Fruit fly (Drosophila melanogaster) whole organism, embryonic: ENCODE measurements around the gene CG15404.
A peak's percentile ranks its signal among the peaks of the same experiment; 100 is the strongest.

ENCODE experiments used
- ATbp ChIP-seq: fragments of 200-800 bp; sonication (Bioruptor generic); optimal IDR thresholded peaks from 2 replicates; lab custom pipeline; 2017; ENCODE audit warnings: missing biosample characterization, mild to moderate bottlenecking, missing genetic modification characterization, missing genetic modification reagents
- Adf1 ChIP-seq: fragments of 200-800 bp; sonication (Bioruptor generic); IDR thresholded peaks from 2 replicates; pipeline ENCODE4 v1.3.6; 2022; ENCODE audit warnings: missing biosample characterization, missing genetic modification characterization
- Aef1 ChIP-seq: fragments of 200-800 bp; sonication (Bioruptor generic); IDR thresholded peaks from 3 replicates; pipeline ENCODE4 v1.3.6; 2022; ENCODE audit warnings: missing biosample characterization, missing genetic modification characterization
- Atf3 ChIP-seq: fragments of 200-800 bp; sonication (Bioruptor generic); optimal IDR thresholded peaks from 3 replicates; lab custom pipeline; 2016; ENCODE audit warnings: missing biosample characterization, missing genetic modification characterization
- B-H1 ChIP-seq: fragments of 200-800 bp; sonication (Bioruptor generic); IDR thresholded peaks from 3 replicates; pipeline ENCODE4 v1.3.6; 2022; ENCODE audit warnings: missing biosample characterization, missing genetic modification characterization
- Blimp-1 ChIP-seq: fragments of 200-800 bp; sonication (Bioruptor generic); optimal IDR thresholded peaks from 3 replicates; lab custom pipeline; 2018; ENCODE audit warnings: missing biosample characterization, missing genetic modification characterization, mild to moderate bottlenecking, moderate library complexity, missing genetic modification reagents
- Bteb2 ChIP-seq: fragments of 200-800 bp; sonication (Bioruptor generic); optimal IDR thresholded peaks from 2 replicates; lab custom pipeline; 2016; ENCODE audit warnings: missing biosample characterization, missing genetic modification characterization
- CG10543 ChIP-seq: fragments of 200-800 bp; sonication (Bioruptor generic); optimal IDR thresholded peaks from 3 replicates; lab custom pipeline; 2017; ENCODE audit warnings: missing biosample characterization, mild to moderate bottlenecking, missing genetic modification characterization, moderate library complexity
- CG10654 ChIP-seq: fragments of 200-800 bp; sonication (Bioruptor generic); optimal IDR thresholded peaks from 2 replicates; lab custom pipeline; 2016; ENCODE audit warnings: missing biosample characterization, missing genetic modification characterization
- CG10979 ChIP-seq: fragments of 200-800 bp; sonication (Bioruptor generic); optimal IDR thresholded peaks from 2 replicates; lab custom pipeline; 2018; ENCODE audit warnings: missing biosample characterization, mild to moderate bottlenecking, missing genetic modification characterization, moderate library complexity
- CG11398 ChIP-seq: fragments of 200-800 bp; sonication (Bioruptor generic); optimal IDR thresholded peaks from 2 replicates; lab custom pipeline; 2016; ENCODE audit warnings: missing biosample characterization, missing genetic modification characterization
- CG12659 ChIP-seq: fragments of 200-800 bp; sonication (Bioruptor generic); optimal IDR thresholded peaks from 3 replicates; lab custom pipeline; 2017; ENCODE audit warnings: mild to moderate bottlenecking, missing biosample characterization, missing genetic modification reagents, missing genetic modification characterization
- CG14441 ChIP-seq: fragments of 200-800 bp; sonication (Bioruptor generic); IDR thresholded peaks from 2 replicates; pipeline ENCODE4 v1.3.6; 2022; ENCODE audit warnings: missing biosample characterization, missing genetic modification characterization
- CG16815 ChIP-seq: fragments of 200-800 bp; sonication (Bioruptor generic); optimal IDR thresholded peaks from 3 replicates; lab custom pipeline; 2017; ENCODE audit warnings: missing biosample characterization, mild to moderate bottlenecking, missing genetic modification characterization
- CG17568 ChIP-seq: fragments of 200-800 bp; sonication (Bioruptor generic); optimal IDR thresholded peaks from 2 replicates; lab custom pipeline; 2018; ENCODE audit warnings: missing biosample characterization, mild to moderate bottlenecking, missing genetic modification characterization, moderate library complexity
- CG18262 ChIP-seq: fragments of 200-800 bp; optimal IDR thresholded peaks from 3 replicates; lab custom pipeline; 2019; ENCODE audit warnings: missing biosample characterization, mild to moderate bottlenecking, missing genetic modification characterization, moderate library complexity
- CG2678 ChIP-seq: fragments of 200-800 bp; sonication (Bioruptor generic); optimal IDR thresholded peaks from 3 replicates; lab custom pipeline; 2019; ENCODE audit warnings: missing biosample characterization, mild to moderate bottlenecking, missing genetic modification characterization, moderate library complexity
- CG2712 ChIP-seq: fragments of 200-800 bp; optimal IDR thresholded peaks from 3 replicates; lab custom pipeline; 2019; ENCODE audit warnings: missing biosample characterization, mild to moderate bottlenecking, missing genetic modification characterization, moderate library complexity
- CG31224 ChIP-seq: fragments of 200-800 bp; sonication (Bioruptor generic); IDR thresholded peaks from 2 replicates; pipeline ENCODE4 v1.3.6; 2022; ENCODE audit warnings: missing biosample characterization, missing genetic modification characterization
- CG3407 ChIP-seq: fragments of 200-800 bp; sonication (Bioruptor generic); optimal IDR thresholded peaks from 2 replicates; lab custom pipeline; 2018; ENCODE audit warnings: missing biosample characterization, mild to moderate bottlenecking, missing genetic modification characterization
- CG5180 ChIP-seq: fragments of 200-800 bp; sonication (Bioruptor generic); optimal IDR thresholded peaks from 3 replicates; lab custom pipeline; 2017; ENCODE audit warnings: missing biosample characterization, missing genetic modification characterization, mild to moderate bottlenecking, moderate library complexity, missing genetic modification reagents
- CG6654 ChIP-seq: fragments of 200-800 bp; sonication (Bioruptor generic); optimal IDR thresholded peaks from 2 replicates; lab custom pipeline; 2017; ENCODE audit warnings: missing biosample characterization, mild to moderate bottlenecking, missing genetic modification characterization
- CG6813 ChIP-seq: fragments of 200-800 bp; sonication (Bioruptor generic); optimal IDR thresholded peaks from 2 replicates; lab custom pipeline; 2017; ENCODE audit warnings: missing biosample characterization, missing genetic modification characterization, mild to moderate bottlenecking, moderate library complexity, missing genetic modification reagents
- CG8281 ChIP-seq: fragments of 200-800 bp; sonication (Bioruptor generic); optimal IDR thresholded peaks from 2 replicates; lab custom pipeline; 2018; ENCODE audit warnings: missing biosample characterization, mild to moderate bottlenecking, missing genetic modification characterization, moderate library complexity
- CG9797 ChIP-seq: fragments of 200-800 bp; sonication (Bioruptor generic); optimal IDR thresholded peaks from 3 replicates; lab custom pipeline; 2018; ENCODE audit warnings: missing biosample characterization, mild to moderate bottlenecking, missing genetic modification characterization
- CG9817 ChIP-seq: fragments of 200-800 bp; sonication (Bioruptor generic); optimal IDR thresholded peaks from 2 replicates; lab custom pipeline; 2018; ENCODE audit warnings: missing biosample characterization, mild to moderate bottlenecking, missing genetic modification characterization, moderate library complexity
- Dref ChIP-seq: fragments of 200-800 bp; sonication (Bioruptor generic); IDR thresholded peaks from 2 replicates; pipeline ENCODE4 v1.3.6; 2022; ENCODE audit warnings: missing biosample characterization, missing genetic modification characterization
- E2f2 ChIP-seq: fragments of 200-800 bp; sonication (Bioruptor generic); IDR thresholded peaks from 2 replicates; pipeline ENCODE4 v1.3.6; 2022; ENCODE audit warnings: missing biosample characterization, missing genetic modification characterization
- HmgZ ChIP-seq: fragments of 200-800 bp; sonication (Bioruptor generic); optimal IDR thresholded peaks from 2 replicates; lab custom pipeline; 2018; ENCODE audit warnings: missing biosample characterization, mild to moderate bottlenecking, missing genetic modification characterization
- Hr78 ChIP-seq, 2 experiments: fragments of 200-800 bp in 1 of 2; fragments of >200 bp in 1 of 2; sonication (Bioruptor generic) in 1 of 2; optimal IDR thresholded peaks; 2 replicates each; lab custom pipeline; 2017 to 2019; ENCODE audit warnings: missing biosample characterization in 2 of 2, missing genetic modification characterization in 2 of 2, mild to moderate bottlenecking in 1 of 2, moderate library complexity in 1 of 2
- Jarid2 ChIP-seq: fragments of 200-800 bp; sonication (Bioruptor generic); optimal IDR thresholded peaks from 3 replicates; lab custom pipeline; 2017; ENCODE audit warnings: mild to moderate bottlenecking, missing biosample characterization, missing genetic modification reagents, missing genetic modification characterization
- Kr ChIP-seq: fragments of 200-800 bp; sonication (Bioruptor generic); optimal IDR thresholded peaks from 2 replicates; lab custom pipeline; 2017; ENCODE audit warnings: missing biosample characterization, mild to moderate bottlenecking, missing genetic modification characterization
- MESR4 ChIP-seq: fragments of 200-800 bp; sonication (Bioruptor generic); optimal IDR thresholded peaks from 2 replicates; lab custom pipeline; 2018; ENCODE audit warnings: missing biosample characterization, mild to moderate bottlenecking, missing genetic modification characterization, moderate library complexity
- Sox100B ChIP-seq: fragments of 200-800 bp; sonication (Bioruptor generic); optimal IDR thresholded peaks from 3 replicates; lab custom pipeline; 2018; ENCODE audit warnings: missing biosample characterization, mild to moderate bottlenecking, missing genetic modification characterization
- Spps ChIP-seq: fragments of 200-800 bp; sonication (Bioruptor generic); optimal IDR thresholded peaks from 2 replicates; lab custom pipeline; 2018; ENCODE audit warnings: missing biosample characterization, mild to moderate bottlenecking, missing genetic modification characterization
- bcd ChIP-seq: fragments of 200-800 bp; sonication (Bioruptor generic); optimal IDR thresholded peaks from 2 replicates; lab custom pipeline; 2017; ENCODE audit warnings: missing biosample characterization, mild to moderate bottlenecking, missing genetic modification characterization
- cato ChIP-seq: fragments of 200-800 bp; sonication (Bioruptor generic); optimal IDR thresholded peaks from 2 replicates; lab custom pipeline; 2016; ENCODE audit warnings: missing biosample characterization, missing genetic modification characterization, borderline replicate concordance
- chinmo ChIP-seq: fragments of 200-800 bp; sonication (Bioruptor generic); IDR thresholded peaks from 4 replicates; pipeline ENCODE4 v1.3.6; 2022; ENCODE audit warnings: missing biosample characterization, missing genetic modification characterization; ENCODE audit not compliant: partially characterized antibody
- cwo ChIP-seq: fragments of 200-800 bp; sonication (Bioruptor generic); optimal IDR thresholded peaks from 3 replicates; lab custom pipeline; 2017; ENCODE audit warnings: missing biosample characterization, missing genetic modification characterization, mild to moderate bottlenecking, moderate library complexity, missing genetic modification reagents
- dati ChIP-seq: fragments of 200-800 bp; sonication (Bioruptor generic); IDR thresholded peaks from 2 replicates; pipeline ENCODE4 v1.3.6; 2022; ENCODE audit warnings: missing biosample characterization, missing genetic modification characterization
- fd96Cb ChIP-seq: fragments of 200-800 bp; sonication (Bioruptor generic); optimal IDR thresholded peaks from 2 replicates; lab custom pipeline; 2018; ENCODE audit warnings: missing biosample characterization, mild to moderate bottlenecking, missing genetic modification characterization, moderate library complexity
- gcm ChIP-seq: fragments of 200-800 bp; sonication (Bioruptor generic); optimal IDR thresholded peaks from 2 replicates; lab custom pipeline; 2019; ENCODE audit warnings: missing biosample characterization, mild to moderate bottlenecking, missing genetic modification characterization, moderate library complexity
- ind ChIP-seq: fragments of 200-800 bp; sonication (Bioruptor generic); optimal IDR thresholded peaks from 3 replicates; lab custom pipeline; 2016; ENCODE audit warnings: missing biosample characterization, missing genetic modification characterization
- p53 ChIP-seq: fragments of 200-800 bp; sonication (Bioruptor generic); optimal IDR thresholded peaks from 2 replicates; lab custom pipeline; 2016; ENCODE audit warnings: missing biosample characterization, missing genetic modification characterization
- pb ChIP-seq: fragments of 200-800 bp; sonication (Bioruptor generic); optimal IDR thresholded peaks from 3 replicates; lab custom pipeline; 2016; ENCODE audit warnings: missing biosample characterization, missing genetic modification characterization
- pfk ChIP-seq: fragments of 200-800 bp; sonication (Bioruptor generic); optimal IDR thresholded peaks from 2 replicates; lab custom pipeline; 2018; ENCODE audit warnings: missing biosample characterization, mild to moderate bottlenecking, missing genetic modification characterization, moderate library complexity
- rib ChIP-seq: fragments of 200-800 bp; sonication (Bioruptor generic); IDR thresholded peaks from 2 replicates; pipeline ENCODE4 v1.3.6; 2022; ENCODE audit warnings: missing biosample characterization, missing genetic modification characterization
- sisA ChIP-seq: fragments of 200-800 bp; sonication (Bioruptor generic); IDR thresholded peaks from 2 replicates; pipeline ENCODE4 v1.3.6; 2022; ENCODE audit warnings: missing biosample characterization, missing genetic modification characterization
- wor ChIP-seq: fragments of 200-800 bp; sonication (Bioruptor generic); IDR thresholded peaks from 2 replicates; pipeline ENCODE4 v1.3.6; 2022; ENCODE audit warnings: missing biosample characterization, missing genetic modification characterization
- zfh2 ChIP-seq: fragments of 200-800 bp; sonication (Bioruptor generic); optimal IDR thresholded peaks from 2 replicates; lab custom pipeline; 2016; ENCODE audit warnings: missing biosample characterization, missing genetic modification characterization

The CG15404 gene

DNA sequence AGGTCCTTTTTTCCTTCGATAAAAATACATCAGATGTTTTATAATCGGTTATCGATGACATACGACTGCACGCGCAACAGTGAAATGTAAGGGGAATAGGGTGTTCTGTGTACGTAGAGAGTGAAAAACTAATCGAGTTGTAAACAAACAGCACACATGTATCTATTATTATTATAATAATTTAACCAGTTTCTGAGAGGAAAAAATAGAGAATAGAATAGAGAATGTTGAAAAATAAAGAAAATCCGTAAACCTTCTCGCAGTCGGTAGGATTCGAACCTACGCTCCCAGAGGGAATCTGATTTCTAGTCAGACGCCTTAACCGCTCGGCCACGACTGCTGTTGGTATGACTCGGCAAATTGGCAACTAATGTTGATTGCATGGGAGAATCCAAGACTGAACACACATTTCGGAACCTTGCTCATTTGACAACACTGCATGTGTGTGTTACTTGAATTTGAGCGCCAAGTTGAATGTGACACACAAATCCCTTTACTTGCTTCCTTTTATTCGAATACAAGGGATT, 964 bp upstream of the CG15404 start (continued):
- TF ChIP-seq Blimp-1 (no peak), B-H1 (GFP tag; lab: Robert Waterston, UW) (no peak), wor (no peak), fd96Cb (no peak), CG16815 (GFP tag; lab: Kevin White, UChicago) (no peak), CG10543 (GFP tag; lab: Kevin White, UChicago) (no peak), p53 (GFP tag; lab: Kevin White, UChicago) (no peak), MESR4 (GFP tag; lab: Kevin White, UChicago) (no peak), CG12659 (GFP tag; lab: Kevin White, UChicago) (peak; percentile 27), ind (GFP tag; lab: Kevin White, UChicago) (no peak), gcm (GFP tag; lab: Kevin White, UChicago) (no peak), CG6654 (GFP tag; lab: Kevin White, UChicago) (no peak), CG5180 (GFP tag; lab: Kevin White, UChicago) (no peak), Adf1 (GFP tag; lab: Robert Waterston, UW) (peak; percentile 19; the same call in 1 of the 2 replicates), CG2678 (tag; lab: Kevin White, UChicago) (no peak), bcd (GFP tag; lab: Kevin White, UChicago) (no peak), CG17568 (peak; percentile 26), Spps (tag; lab: Kevin White, UChicago) (no peak), CG11398 (GFP tag; lab: Kevin White, UChicago) (no peak), Bteb2 (GFP tag; lab: Kevin White, UChicago) (peak; percentile 12), HmgZ (peak; percentile 53), CG18262 (tag; lab: Kevin White, UChicago) (peak; percentile 58), CG3407 (GFP tag; lab: Kevin White, UChicago) (no peak), CG9817 (no peak), Dref (GFP tag; lab: Robert Waterston, UW) (peak; percentile 58), CG31224 (no peak), CG10654 (GFP tag; lab: Kevin White, UChicago) (no peak), CG8281 (tag; lab: Kevin White, UChicago) (no peak), pfk (GFP tag; lab: Kevin White, UChicago) (no peak), Kr (GFP tag; lab: Kevin White, UChicago) (no peak), dati (no peak), CG2712 (tag; lab: Kevin White, UChicago) (peak; percentile 51), E2f2 (GFP tag; lab: Robert Waterston, UW) (peak; percentile 96), cwo (GFP tag; lab: Kevin White, UChicago) (no peak), CG9797 (GFP tag; lab: Kevin White, UChicago) (no peak), pb (GFP tag; lab: Kevin White, UChicago) (no peak), CG14441 (GFP tag; lab: Robert Waterston, UW) (no peak), sisA (GFP tag; lab: Robert Waterston, UW) (no peak), CG6813 (GFP tag; lab: Kevin White, UChicago) (peak; percentile 51), Aef1 (no peak), CG10979 (no peak), Atf3 (GFP tag; lab: Kevin White, UChicago) (no peak), Sox100B (GFP tag; lab: Kevin White, UChicago) (no peak), Jarid2 (GFP tag; lab: Kevin White, UChicago) (no peak), rib (GFP tag; lab: Robert Waterston, UW) (no peak), chinmo (GFP tag; lab: Robert Waterston, UW) (no peak; the same call in 2 of the 4 replicates), ATbp (no peak), Hr78 (GFP tag; optimal IDR thresholded peaks at IDR 0.05; lab: Kevin White, UChicago) (no peak), zfh2 (GFP tag; lab: Kevin White, UChicago) (no peak), cato (GFP tag; lab: Kevin White, UChicago) (no peak)
